Worm (Caenorhabditis elegans): ENCODE data around the gene gtap-1.

gtap-1 gene

ce11 chrII:5831373-5831772 is 1.7 kb downstream of the gtap-1 start:
- no peak for TF ChIP-seq dsc-1 (tag; optimal IDR thresholded peaks at IDR 0.05)
- TF ChIP-seq snu-23 (GFP tag; optimal IDR thresholded peaks at IDR 0.05) = no peak
- no peak for TF ChIP-seq lir-3 (tag; optimal IDR thresholded peaks at IDR 0.05; ENCODE audit: poor library complexity)
- TF ChIP-seq fkh-10 (GFP tag; optimal IDR thresholded peaks at IDR 0.05) = no peak
- no peak for TF ChIP-seq Y116A8C.19 (tag; optimal IDR thresholded peaks at IDR 0.05; ENCODE audit: borderline replicate concordance)
- TF ChIP-seq hlh-4 (tag; optimal IDR thresholded peaks at IDR 0.05) = no peak
- no peak for TF ChIP-seq unc-98 (GFP tag; IDR thresholded peaks at IDR 0.05)
- no peak for TF ChIP-seq pqm-1 (tag; optimal IDR thresholded peaks at IDR 0.05)
- TF ChIP-seq C34B4.2 (tag; optimal IDR thresholded peaks at IDR 0.05) = no peak
- no peak for TF ChIP-seq hlh-17 (GFP tag; optimal IDR thresholded peaks at IDR 0.05; ENCODE audit: borderline replicate concordance)
- TF ChIP-seq aly-2 (tag; optimal IDR thresholded peaks at IDR 0.05) = no peak
- no peak for TF ChIP-seq jun-1 (tag; optimal IDR thresholded peaks at IDR 0.05)

DNA sequence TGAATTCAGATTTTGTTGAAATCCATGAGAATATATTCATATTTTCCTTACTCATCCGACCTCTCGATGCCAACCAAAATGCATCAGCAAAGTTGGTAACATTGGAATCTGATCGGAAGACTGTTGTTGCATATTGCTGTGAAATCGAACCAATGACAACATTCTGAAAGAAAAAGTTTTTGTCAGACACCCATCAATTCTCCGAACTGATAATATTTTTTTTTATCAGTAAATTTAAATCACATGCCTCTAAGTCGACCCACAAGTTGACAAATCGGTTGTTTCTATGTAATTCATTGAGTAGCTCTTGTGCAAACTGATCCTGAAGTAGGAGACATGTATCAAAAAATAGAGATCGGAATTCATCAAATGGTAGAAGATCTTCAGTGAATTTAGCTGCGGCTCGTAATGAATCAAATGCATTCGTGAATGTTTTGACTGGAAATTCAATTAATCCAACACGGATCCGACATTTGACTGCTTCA is 3.1 kb downstream of the gtap-1 start, which contains the start of gene col-74:
Gene col-74 (plus strand): TSS at position 435 of the 485 bp plus-strand sequence.
- TF ChIP-seq aly-2 (tag; optimal IDR thresholded peaks at IDR 0.05) = no peak
- TF ChIP-seq nhr-12 (tag; optimal IDR thresholded peaks at IDR 0.05) = no peak
- TF ChIP-seq xbp-1 (tag; optimal IDR thresholded peaks at IDR 0.05) = no peak
- TF ChIP-seq elt-2 (tag; optimal IDR thresholded peaks at IDR 0.05) = peak; percentile 55

ce11 chrII:5828486-5828885 is 4.5 kb downstream of the gtap-1 start, which contains the start of gene ZK1248.11:
Gene ZK1248.11, minus strand, starts transcription at chrII:5828586.
- TF ChIP-seq aly-2 (tag; optimal IDR thresholded peaks at IDR 0.05) (no peak), lin-14 (GFP tag; optimal IDR thresholded peaks at IDR 0.05) (no peak), tbx-2 (tag; optimal IDR thresholded peaks at IDR 0.05) (no peak), nhr-20 (tag; optimal IDR thresholded peaks at IDR 0.05) (no peak), nhr-12 (tag; optimal IDR thresholded peaks at IDR 0.05) (no peak), dpl-1 (GFP tag; optimal IDR thresholded peaks at IDR 0.05) (no peak), ceh-82 (tag; optimal IDR thresholded peaks at IDR 0.05) (no peak), nhr-28 (tag; optimal IDR thresholded peaks at IDR 0.05) (no peak), nhr-84 (tag; optimal IDR thresholded peaks at IDR 0.05) (no peak)

DNA sequence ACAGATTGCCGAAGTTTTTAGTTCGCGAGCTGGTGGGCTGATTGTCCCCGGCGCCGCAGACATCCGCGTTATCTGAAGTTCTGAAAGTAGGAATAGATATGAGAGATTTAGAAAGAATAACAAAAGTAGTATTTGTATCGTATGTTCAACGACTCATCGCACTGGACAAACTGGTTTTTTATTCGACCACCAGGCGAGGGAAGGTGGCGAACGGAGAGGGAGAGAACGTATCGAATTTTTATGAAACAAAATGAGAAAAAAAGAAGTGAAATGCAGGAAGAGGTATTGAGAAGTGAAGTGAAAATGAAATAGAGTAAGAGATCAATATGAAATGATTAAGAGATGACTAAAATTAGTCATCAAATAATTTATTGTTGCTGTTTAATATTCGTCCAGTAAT is 5.7 kb downstream of the gtap-1 start, which contains the start of gene tbc-2:
Gene tbc-2 (minus strand): TSS at position 80 of the 400 bp plus-strand sequence.
- peak; percentile 51 for TF ChIP-seq lin-14 (GFP tag; optimal IDR thresholded peaks at IDR 0.05)
- no peak for TF ChIP-seq nhr-11 (tag; optimal IDR thresholded peaks at IDR 0.05)
- no peak for TF ChIP-seq xbp-1 (tag; optimal IDR thresholded peaks at IDR 0.05)
- TF ChIP-seq C04F5.9 (tag; optimal IDR thresholded peaks at IDR 0.05) = no peak
- no peak for TF ChIP-seq hlh-17 (GFP tag; optimal IDR thresholded peaks at IDR 0.05; ENCODE audit: borderline replicate concordance)
- peak in 1 of 6 experiments; percentile 36 for TF ChIP-seq elt-3 (tag; optimal IDR thresholded peaks at IDR 0.05)
- no peak for TF ChIP-seq skn-1 (tag; optimal IDR thresholded peaks at IDR 0.05)
- TF ChIP-seq nhr-77 (tag; optimal IDR thresholded peaks at IDR 0.05) = no peak
- no peak for TF ChIP-seq nhr-47 (tag; optimal IDR thresholded peaks at IDR 0.05)
- no peak for TF ChIP-seq nhr-76 (tag; optimal IDR thresholded peaks at IDR 0.05)
- TF ChIP-seq nhr-237 (tag; optimal IDR thresholded peaks at IDR 0.05) = no peak
- TF ChIP-seq sptf-1 (tag; optimal IDR thresholded peaks at IDR 0.05) = no peak
- TF ChIP-seq aha-1 (tag; optimal IDR thresholded peaks at IDR 0.05) = no peak
- no peak for TF ChIP-seq nhr-85 (tag)
- TF ChIP-seq swsn-7 (tag; optimal IDR thresholded peaks at IDR 0.05) = no peak
- no peak for TF ChIP-seq C16A3.4 (tag; optimal IDR thresholded peaks at IDR 0.05)
- no peak for TF ChIP-seq nhr-71 (tag; optimal IDR thresholded peaks at IDR 0.05)
- no peak for TF ChIP-seq hpl-2 (GFP tag; optimal IDR thresholded peaks at IDR 0.05)
- no peak for TF ChIP-seq nhr-19 (GFP tag; conservative IDR thresholded peaks at IDR 0.05)
- no peak for TF ChIP-seq alr-1 (tag; optimal IDR thresholded peaks at IDR 0.05; ENCODE audit: borderline replicate concordance)
- no peak for TF ChIP-seq mab-9 (GFP tag; IDR thresholded peaks at IDR 0.05)
- TF ChIP-seq grh-1 (GFP tag; IDR thresholded peaks at IDR 0.05) = peak; percentile 30; the same call in 1 of the 2 replicates
- no peak for TF ChIP-seq zip-4 (GFP tag; optimal IDR thresholded peaks at IDR 0.05)
- no peak for TF ChIP-seq sox-4 (tag; optimal IDR thresholded peaks at IDR 0.05)
- TF ChIP-seq lin-15B (tag; optimal IDR thresholded peaks at IDR 0.05) = no peak
- TF ChIP-seq zag-1 (tag; optimal IDR thresholded peaks at IDR 0.05) = no peak
- no peak for TF ChIP-seq unc-130 (tag; optimal IDR thresholded peaks at IDR 0.05)
- TF ChIP-seq blmp-1 (tag; optimal IDR thresholded peaks at IDR 0.05) = peak; percentile 74
- TF ChIP-seq ztf-4 (tag; optimal IDR thresholded peaks at IDR 0.05) = no peak
- no peak for TF ChIP-seq jun-1 (tag; optimal IDR thresholded peaks at IDR 0.05)
- TF ChIP-seq aly-2 (tag; optimal IDR thresholded peaks at IDR 0.05) = no peak

All from whole organism, L1 larva.